Worm (Caenorhabditis elegans): ENCODE measurements around the gene F46F5.16.

Gene F46F5.16

DNA sequence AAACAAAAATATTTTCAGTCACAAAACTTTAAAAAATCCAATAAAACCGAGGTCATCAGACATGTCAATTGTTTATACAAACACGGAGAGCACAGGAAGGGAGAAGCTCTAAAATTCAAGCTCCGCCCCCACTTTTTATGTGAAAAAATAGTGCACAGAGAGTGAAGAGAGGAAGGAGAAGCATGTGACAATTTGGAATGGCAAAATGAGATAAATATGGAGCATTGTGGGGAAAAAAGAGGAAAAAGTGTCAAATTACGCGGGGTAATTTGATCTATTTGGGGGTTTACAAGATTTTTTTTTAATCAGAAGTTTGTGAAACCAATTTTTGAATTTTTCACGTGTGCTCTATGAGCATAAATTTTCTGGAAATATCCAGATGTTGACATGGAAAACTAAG lies 24.1 kb upstream of the F46F5.16 start:
- TF ChIP-seq lsy-2 (tag; optimal IDR thresholded peaks at IDR 0.05) (peak; percentile 1 to 42), C34F6.9 (tag; optimal IDR thresholded peaks at IDR 0.05) (peak; percentile 28), F13H6.1 (tag; optimal IDR thresholded peaks at IDR 0.05) (peak; percentile 63), crh-2 (tag; optimal IDR thresholded peaks at IDR 0.05) (peak; percentile 11), peb-1 (tag; optimal IDR thresholded peaks at IDR 0.05) (no peak), sma-9 (GFP tag; optimal IDR thresholded peaks at IDR 0.05) (peak; percentile 60), sma-9 (tag; optimal IDR thresholded peaks at IDR 0.05) (no peak), nhr-6 (tag; optimal IDR thresholded peaks at IDR 0.05) (no peak), nhr-11 (tag; optimal IDR thresholded peaks at IDR 0.05) (no peak), nhr-12 (tag; optimal IDR thresholded peaks at IDR 0.05) (no peak), nhr-129 (tag; optimal IDR thresholded peaks at IDR 0.05) (peak; percentile 13)

DNA sequence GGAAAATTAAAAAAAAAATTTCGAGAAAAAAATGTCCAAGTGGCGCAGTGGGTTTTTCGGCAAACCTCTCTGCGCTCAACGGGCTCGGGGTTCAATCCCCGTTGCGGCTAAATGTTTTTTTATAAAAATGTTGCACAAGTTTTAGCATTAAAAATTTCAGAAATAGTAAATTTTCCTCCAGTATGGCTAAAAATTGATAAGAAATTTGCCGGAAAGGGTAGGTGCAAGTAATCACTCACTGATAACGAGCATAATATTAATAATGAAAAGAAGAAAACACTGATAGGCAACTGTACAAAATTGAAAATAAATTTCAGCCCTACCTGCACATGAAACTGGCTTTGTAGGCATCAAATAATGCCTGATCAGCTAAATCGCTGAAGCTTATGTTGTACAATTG lies 22.7 kb upstream of the F46F5.16 start:
- no peak for TF ChIP-seq snpc-4 (tag; optimal IDR thresholded peaks at IDR 0.05)
- TF ChIP-seq sma-9 (GFP tag; optimal IDR thresholded peaks at IDR 0.05): no peak
- TF ChIP-seq sma-9 (tag; optimal IDR thresholded peaks at IDR 0.05): no peak
- TF ChIP-seq blmp-1 (tag; optimal IDR thresholded peaks at IDR 0.05; ENCODE audit: insufficient read depth): no peak
- no peak for TF ChIP-seq ceh-16 (tag; optimal IDR thresholded peaks at IDR 0.05)
- no peak for TF ChIP-seq aly-2 (tag; optimal IDR thresholded peaks at IDR 0.05)
- TF ChIP-seq fos-1 (tag; optimal IDR thresholded peaks at IDR 0.05): peak; percentile 67

DNA sequence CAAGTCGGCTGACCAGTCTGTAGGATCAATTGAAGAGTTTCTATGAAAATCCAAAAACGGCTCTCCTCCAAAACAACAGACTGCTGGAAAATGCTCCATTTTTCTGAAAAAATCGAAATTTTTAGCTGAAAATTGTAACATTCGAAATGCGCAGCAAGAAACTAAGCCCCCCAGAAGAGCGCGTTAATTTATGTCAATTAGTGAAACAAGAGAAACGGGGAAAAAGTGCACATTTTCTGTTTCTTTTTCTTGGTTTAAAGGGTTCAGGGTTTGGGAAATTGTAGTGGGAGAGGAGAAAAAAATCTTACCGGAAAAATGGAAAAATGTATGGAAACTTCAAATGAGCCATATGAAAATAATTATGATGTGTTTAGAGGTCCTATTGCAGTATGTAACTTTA lies 21.8 kb upstream of the F46F5.16 start, which contains the start of gene C08G5.7:
C08G5.7 (minus strand) TSS at position 101 of the 400 bp plus-strand sequence.
- TF ChIP-seq ZK546.5 (tag; optimal IDR thresholded peaks at IDR 0.05) (no peak), nhr-129 (tag; optimal IDR thresholded peaks at IDR 0.05) (no peak), unc-62 (GFP tag; optimal IDR thresholded peaks at IDR 0.05) (no peak), mdl-1 (tag; optimal IDR thresholded peaks at IDR 0.05) (no peak), ama-1 (optimal IDR thresholded peaks at IDR 0.05) (no peak), sma-3 (GFP tag; optimal IDR thresholded peaks at IDR 0.05) (no peak), nhr-10 (tag; optimal IDR thresholded peaks at IDR 0.05) (no peak), unc-55 (GFP tag; optimal IDR thresholded peaks at IDR 0.05) (no peak), egl-27 (tag; optimal IDR thresholded peaks at IDR 0.05) (no peak)

DNA sequence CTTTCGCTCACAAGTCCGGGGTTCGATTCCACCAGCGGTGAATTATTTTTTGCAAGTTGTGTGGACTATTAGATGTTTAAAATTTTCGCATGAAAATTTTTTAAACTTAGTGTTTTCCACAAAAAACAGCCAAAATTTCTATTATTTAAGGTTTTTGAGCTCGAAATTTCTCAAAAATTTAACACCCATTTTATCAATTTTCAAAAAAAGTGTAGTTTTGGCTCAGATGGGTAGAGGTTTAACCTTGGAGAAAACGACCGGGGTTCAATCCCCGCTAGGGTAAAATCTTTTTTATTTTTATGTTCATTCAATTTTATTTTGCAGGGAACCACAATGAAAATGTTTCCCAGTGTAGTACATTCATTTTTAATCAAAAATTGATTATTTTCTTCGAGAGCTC lies 17.8 kb upstream of the F46F5.16 start:
- TF ChIP-seq nhr-77 (tag; optimal IDR thresholded peaks at IDR 0.05) (no peak), F13H6.1 (tag; optimal IDR thresholded peaks at IDR 0.05) (no peak), egl-27 (tag; optimal IDR thresholded peaks at IDR 0.05) (no peak), nhr-23 (tag; optimal IDR thresholded peaks at IDR 0.05) (no peak), nhr-21 (tag; optimal IDR thresholded peaks at IDR 0.05) (no peak), ceh-82 (tag; optimal IDR thresholded peaks at IDR 0.05) (no peak), elt-3 (tag; optimal IDR thresholded peaks at IDR 0.05) (no peak), ama-1 (optimal IDR thresholded peaks at IDR 0.05) (no peak), mab-5 (tag; optimal IDR thresholded peaks at IDR 0.05) (no peak), ztf-4 (tag; optimal IDR thresholded peaks at IDR 0.05) (no peak), elt-1 (tag; optimal IDR thresholded peaks at IDR 0.05) (no peak), ceh-16 (tag; optimal IDR thresholded peaks at IDR 0.05) (no peak), gmeb-1 (tag; optimal IDR thresholded peaks at IDR 0.05) (no peak), lin-39 (tag; optimal IDR thresholded peaks at IDR 0.05) (no peak)

DNA sequence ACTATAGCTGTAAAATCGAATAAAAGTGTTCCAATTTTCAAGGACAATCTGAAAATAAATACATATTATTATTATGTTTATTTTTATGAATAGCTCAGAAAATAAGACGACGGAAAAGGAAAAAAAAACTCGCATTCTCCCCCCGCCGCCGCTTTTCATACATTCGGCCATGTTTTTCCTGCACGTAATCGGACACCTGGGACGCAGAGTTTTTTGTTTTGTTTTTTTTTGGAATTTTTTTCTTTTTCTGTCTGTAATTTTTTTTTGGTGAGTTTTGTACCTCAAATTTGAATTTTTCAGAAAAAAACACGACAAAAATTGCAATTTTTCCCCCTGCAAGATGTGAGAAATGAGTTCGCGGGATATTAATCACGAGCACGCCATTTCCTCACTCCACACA lies 16.8 kb upstream of the F46F5.16 start, which contains the start of gene C08G5.6:
C08G5.6 (plus strand) TSS at position 301 of the 400 bp plus-strand sequence.
- TF ChIP-seq elt-3 (tag; optimal IDR thresholded peaks at IDR 0.05) (no peak), ztf-1 (GFP tag; conservative IDR thresholded peaks at IDR 0.05) (no peak)

DNA sequence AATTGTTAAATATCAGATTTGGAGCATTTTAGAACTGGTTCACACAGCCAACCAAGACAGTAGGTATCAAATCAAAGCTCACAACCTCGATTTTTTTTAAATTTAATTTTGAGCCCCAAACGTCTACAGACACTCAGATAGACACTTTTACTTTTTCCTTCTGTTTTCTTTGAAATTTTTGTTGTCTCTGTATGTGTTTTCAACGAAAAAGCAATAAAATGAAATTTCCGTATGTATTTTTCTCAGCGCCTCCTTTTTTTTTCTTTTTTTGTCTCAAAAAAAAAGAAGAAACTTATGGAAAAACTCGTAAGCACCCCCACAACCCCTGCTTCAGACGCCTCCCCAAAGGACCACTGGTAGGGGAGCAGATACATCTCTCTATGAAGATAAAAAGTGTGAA lies 13.2 kb upstream of the F46F5.16 start:
- TF ChIP-seq elt-1 (tag; optimal IDR thresholded peaks at IDR 0.05) (no peak), ceh-82 (tag; optimal IDR thresholded peaks at IDR 0.05) (no peak), alr-1 (tag; optimal IDR thresholded peaks at IDR 0.05) (no peak), nhr-11 (tag; optimal IDR thresholded peaks at IDR 0.05) (no peak), unc-55 (GFP tag; optimal IDR thresholded peaks at IDR 0.05) (no peak), Y55F3AM.14 (GFP tag; optimal IDR thresholded peaks at IDR 0.05) (no peak), mbf-1 (tag; optimal IDR thresholded peaks at IDR 0.05) (no peak), ztf-1 (GFP tag; conservative IDR thresholded peaks at IDR 0.05) (no peak), blmp-1 (tag; optimal IDR thresholded peaks at IDR 0.05; ENCODE audit: insufficient read depth) (no peak)
